Worm (Caenorhabditis elegans) whole organism, dauer: ENCODE measurements around the gene smf-2.

ENCODE experiments used
- unc-62 ChIP-seq: sonication (generic microtip); optimal IDR thresholded peaks from 2 replicates; lab custom pipeline; 2017; ENCODE audit warnings: missing biosample characterization, missing genetic modification reagents, missing genetic modification characterization

smf-2 gene

DNA sequence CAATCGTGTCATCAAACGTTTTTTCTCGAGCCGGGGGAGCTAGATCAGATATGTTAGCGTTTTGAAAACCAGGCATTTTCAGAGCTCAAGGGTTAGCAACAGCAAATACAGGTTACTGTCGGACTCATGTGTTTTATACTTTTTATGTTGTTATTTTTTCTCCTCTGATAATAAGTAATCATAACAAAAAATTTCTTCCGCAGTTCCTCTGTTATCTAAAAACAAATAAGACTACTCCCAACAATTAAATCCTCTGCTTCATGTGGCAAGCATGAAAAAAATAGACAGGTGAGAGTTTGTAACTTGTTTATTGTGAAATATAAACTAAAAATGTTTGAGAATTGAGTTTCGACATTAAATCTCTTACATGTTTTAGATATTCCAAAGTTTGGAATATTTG lies at the start of gene smf-2:
smf-2 (minus strand) TSS at position 101 of the 400 bp plus-strand sequence.
- no peak for TF ChIP-seq unc-62 (GFP tag; lab: Kevin White, UChicago)

DNA sequence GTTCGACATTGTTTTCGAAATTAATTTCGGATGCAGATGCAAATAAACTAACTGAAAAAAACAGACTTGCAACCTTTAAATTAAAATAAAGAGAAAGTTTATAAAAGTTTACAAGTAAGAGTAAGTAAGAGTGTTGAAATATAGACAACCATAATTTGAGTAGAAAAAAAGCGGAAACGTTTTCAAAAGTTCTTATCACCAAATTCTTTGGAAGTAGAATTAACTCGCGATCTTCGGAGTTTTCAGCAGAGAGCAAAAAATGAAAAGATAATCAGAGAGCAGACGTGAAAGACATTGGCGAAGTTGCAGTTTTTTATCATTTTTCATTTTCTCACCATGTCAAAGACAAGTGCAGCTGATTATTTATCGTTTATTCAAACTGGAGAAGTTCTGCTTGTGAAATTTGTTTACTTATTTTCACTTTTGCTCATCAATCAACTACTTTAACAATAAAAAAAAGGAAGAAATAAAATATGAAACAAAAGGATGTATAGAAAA lies 43.2 kb upstream of the smf-2 start, which contains the start of gene abts-4:
abts-4 (minus strand) TSS at position 51 of the 498 bp plus-strand sequence.
- no peak for TF ChIP-seq unc-62 (GFP tag; lab: Kevin White, UChicago)

DNA sequence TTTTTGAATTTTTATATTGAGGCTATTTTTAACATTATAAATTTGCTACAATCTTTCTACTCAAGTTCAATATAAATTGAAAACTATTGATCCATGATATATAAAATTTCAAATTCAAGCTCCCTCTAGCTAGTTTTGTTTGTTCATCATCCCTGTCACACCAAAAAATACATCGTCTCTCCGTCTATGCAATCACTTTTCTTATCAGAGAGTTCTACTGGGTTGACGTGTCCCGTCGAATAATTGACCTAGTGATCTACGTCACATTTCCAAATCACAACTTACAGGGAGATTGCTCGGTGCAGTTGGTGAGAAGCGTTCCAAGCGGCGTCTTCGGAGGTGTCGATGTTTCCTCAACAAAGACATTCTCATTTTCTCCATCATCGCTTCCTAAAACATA lies 42.7 kb upstream of the smf-2 start:
- TF ChIP-seq unc-62 (GFP tag; lab: Kevin White, UChicago): no peak

DNA sequence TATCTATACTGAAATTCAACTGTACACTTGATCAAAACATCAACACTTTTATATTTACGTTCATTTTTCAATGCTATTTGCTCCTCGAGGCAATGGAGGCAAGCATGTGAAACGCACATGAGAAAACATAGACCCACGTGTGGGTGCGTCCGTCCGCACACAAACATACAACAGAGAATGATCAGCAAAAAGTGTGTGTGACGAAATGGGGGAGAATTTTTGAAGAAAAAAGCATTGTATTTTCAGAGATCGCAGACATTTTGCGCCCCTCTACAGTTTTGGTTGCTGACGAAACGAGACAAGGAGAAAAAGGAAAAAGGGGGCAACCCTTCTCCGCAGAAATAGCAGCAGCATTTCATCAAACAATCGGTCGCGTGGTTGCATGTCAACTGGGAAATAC lies 31.6 kb upstream of the smf-2 start:
- TF ChIP-seq unc-62 (GFP tag; lab: Kevin White, UChicago): no peak

DNA sequence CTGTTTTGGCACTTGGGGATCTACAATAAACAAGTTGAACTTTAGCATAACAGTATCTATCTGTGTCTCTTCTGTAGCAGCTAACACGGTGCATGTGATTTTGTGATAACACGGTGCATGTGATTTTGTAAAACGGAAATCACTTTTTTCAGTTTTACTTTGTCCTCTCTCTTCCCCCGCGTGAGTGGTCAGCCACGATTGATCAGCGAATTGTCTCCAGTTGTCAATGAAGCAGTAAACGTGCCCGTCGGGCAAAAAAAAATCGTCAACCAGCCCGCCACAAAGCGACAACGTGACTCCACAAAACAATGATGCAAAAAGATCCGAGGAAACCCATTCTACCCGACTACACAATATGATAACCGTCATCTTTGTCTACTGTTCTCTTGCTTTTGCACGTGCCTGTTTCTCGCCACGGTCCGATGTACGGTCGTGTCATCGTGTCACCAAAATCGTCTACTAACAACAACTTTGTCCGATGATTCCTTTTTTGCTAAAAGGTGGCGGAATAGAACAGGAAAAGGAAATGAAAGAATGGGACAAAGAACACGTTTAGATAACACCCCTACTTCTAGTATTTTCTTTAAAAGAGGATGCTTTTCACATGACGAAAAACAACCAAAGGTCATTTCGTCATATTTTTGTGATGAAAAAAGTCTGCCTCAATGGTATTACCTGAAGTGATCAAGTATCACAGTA lies 30.8 kb upstream of the smf-2 start:
- no peak for TF ChIP-seq unc-62 (GFP tag; lab: Kevin White, UChicago)

DNA sequence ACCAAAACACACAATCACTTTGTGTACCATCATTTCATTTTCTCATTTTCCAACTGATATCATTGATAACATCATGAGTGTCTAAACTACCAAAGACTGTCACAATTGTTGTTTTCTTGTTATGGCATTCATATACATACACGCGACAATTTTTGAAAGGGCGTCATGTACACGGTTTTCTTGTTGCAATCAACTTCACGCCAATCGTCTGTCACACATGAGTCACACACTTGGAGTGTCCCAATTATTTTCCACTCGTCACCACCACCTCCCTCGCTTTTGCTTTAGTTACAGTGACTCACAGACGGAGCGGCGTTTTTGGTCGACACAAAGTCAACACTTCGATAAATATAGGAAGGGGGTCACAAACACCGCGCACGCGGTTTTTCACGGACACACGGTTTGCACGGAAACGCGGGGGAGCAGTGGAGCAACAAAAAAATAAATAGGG lies 29.4 kb upstream of the smf-2 start:
- no peak for TF ChIP-seq unc-62 (GFP tag; lab: Kevin White, UChicago)

DNA sequence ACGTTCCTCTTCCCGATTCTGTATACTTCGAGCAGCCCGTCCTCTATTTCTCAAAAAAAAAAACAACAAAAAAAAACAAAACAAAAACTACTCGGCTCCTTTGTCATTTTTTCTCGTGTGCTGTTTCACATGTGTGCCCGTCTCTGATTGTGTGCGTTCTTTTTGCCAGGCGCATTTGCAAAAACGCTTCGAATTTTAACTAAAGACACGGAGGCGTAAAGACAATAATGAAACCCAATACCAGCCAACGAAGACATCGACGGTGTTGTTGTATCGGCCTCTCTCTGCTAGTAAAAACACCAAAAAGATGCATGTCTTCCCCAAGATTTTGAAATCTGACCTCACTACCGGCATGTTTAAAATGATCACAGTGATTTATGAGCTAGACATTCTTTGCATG lies 28.4 kb upstream of the smf-2 start:
- no peak for TF ChIP-seq unc-62 (GFP tag; lab: Kevin White, UChicago)

DNA sequence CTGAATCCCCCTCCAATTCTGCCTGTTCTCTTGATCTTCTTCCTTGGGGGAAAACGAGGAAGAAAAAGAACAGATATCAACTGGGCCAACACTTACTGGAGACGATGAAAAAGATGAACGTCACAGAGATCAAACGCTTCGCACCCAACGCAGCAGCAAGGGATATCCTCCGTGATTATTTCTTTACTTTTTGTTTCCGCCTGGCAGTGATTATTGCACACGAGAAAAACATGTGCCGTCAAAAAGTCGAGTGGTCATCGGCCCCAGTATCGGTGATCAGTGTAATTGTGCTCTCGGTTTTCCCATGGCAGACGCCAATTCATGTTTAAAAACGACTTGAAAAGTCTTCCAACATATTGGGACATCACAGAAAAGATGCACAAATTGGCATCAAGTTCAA lies 27.0 kb upstream of the smf-2 start:
- no peak for TF ChIP-seq unc-62 (GFP tag; lab: Kevin White, UChicago)

DNA sequence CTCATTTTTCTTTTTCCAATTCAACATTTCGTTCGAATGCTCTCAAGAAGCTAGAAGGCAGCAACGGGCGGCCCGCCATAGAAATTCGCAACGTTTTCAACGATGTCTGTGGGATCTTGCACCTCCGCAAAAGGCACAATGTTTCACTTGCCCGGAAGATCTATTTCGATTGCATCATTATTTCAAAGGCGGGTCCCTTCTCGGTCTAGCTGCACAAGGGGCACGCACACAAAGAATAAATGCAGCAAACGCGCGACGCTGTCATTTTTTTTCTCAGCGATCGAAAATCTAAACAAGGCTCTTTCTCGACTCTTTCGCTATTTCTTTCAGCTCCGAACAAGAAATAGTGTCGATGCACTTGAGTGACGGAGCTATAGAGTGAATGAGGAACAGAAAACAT lies 26.5 kb upstream of the smf-2 start:
- TF ChIP-seq unc-62 (GFP tag; lab: Kevin White, UChicago): no peak

DNA sequence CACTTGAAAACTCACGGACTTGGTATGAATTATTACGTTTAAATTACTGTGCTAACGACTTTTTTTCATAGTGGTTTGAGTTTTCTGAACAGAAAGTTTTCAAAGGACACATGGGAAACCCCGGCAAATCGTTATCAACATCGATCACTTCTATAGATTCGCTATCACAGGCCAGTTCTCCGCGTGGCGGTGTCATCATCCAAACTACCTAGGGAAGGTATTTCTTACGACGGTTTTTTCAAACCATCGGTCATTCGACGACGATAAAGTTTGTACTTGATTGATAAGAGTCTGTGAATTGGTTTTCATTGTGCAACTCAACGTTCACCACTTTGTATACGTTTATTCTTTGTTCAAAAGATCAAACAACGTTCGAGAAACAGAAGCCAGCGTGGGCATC lies 26.0 kb upstream of the smf-2 start:
- TF ChIP-seq unc-62 (GFP tag; lab: Kevin White, UChicago): no peak

DNA sequence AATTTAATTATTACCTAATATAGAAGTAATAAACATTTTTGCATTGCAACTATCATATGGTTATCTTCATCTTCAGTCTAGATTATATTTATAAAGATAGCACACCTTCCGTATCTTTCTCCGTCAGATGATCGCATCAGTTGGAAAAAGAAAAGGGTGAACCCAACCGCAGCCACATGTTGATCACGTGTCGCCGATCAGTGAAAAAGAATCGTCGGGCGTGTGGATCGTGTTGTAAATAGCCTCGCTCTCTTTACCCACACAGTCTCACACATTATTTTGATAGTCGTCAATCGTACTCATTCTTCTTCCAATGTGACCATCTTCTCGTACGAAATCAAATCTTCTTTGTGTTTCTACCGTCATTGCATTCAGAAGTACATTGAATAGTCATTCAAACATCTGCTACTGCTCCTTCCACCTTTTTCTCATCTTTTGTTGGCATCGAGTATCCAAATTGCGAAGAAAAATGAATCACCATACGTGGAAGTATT lies 25.4 kb upstream of the smf-2 start:
- no peak for TF ChIP-seq unc-62 (GFP tag; lab: Kevin White, UChicago)

DNA sequence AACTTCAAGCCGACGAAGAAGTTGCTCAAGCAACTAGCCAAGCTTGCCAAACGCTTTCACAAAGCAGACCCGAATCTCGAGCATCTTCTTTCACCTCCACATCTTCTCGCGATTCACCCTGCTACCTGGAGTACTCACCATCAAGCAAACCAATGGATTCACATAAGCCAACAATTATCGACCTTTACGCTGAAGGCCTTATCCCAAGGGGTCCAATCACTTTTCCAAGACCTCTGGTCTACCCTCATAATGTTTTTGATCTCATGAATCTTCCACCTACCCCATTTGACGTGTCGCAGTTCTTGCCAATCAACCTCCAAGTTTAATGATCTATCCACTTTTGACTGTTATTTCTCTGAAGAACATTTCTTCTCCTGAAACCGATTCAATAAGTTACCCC lies 24.8 kb upstream of the smf-2 start:
- no peak for TF ChIP-seq unc-62 (GFP tag; lab: Kevin White, UChicago)

DNA sequence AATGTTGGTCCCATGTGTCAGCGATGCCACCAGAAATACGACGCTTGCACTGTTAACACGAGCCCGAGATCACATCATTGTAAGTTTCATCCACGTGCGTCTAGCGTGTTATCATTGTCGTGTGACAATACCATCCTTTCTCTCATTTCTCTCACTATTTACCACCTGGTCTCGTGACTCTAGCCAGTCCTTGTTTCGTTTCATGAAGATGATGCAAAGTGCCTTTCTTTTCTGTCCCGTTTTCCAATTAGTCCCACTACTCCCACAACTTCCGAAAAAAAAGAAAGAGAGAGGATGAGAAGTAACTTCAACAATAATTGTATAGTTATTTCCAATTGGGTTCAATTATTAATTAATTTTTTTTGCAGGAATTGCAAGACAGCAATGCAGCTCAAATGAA lies 24.4 kb upstream of the smf-2 start:
- TF ChIP-seq unc-62 (GFP tag; lab: Kevin White, UChicago): no peak

DNA sequence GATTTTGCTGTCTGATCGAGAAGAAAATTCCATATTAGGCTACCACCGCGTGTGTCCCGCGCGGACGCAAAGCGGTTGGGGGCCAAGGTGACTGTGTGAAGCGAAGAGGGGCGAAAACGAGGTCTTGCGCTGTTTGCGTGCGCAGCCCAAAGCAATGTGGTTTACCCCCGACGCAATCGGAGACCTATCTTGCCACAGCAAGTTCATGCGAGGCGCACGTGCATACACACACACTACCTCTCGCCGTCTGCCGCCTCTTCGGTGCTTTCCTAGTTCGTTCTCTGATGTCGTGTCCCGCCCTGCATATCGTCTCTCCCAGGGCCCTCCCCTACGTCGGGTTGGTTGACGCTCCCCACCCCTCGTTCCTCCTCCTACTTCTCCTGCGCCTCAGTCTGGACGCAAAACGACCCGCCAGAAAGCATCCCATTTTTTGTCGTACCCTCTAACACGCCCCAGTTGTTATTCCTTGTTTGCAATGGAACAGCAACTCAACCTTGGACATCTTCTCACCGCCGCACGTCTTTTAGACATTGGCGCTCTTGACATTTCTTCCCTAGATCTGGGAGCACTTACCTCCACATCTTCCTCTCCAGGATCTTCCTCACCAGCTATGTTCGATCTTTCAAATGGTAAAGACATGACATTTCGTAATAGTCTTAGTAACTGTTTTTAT lies 23.7 kb upstream of the smf-2 start, which contains the start of gene mdl-1:
mdl-1 (plus strand) TSS at position 341 of the 673 bp plus-strand sequence.
- TF ChIP-seq unc-62 (GFP tag; lab: Kevin White, UChicago): no peak

DNA sequence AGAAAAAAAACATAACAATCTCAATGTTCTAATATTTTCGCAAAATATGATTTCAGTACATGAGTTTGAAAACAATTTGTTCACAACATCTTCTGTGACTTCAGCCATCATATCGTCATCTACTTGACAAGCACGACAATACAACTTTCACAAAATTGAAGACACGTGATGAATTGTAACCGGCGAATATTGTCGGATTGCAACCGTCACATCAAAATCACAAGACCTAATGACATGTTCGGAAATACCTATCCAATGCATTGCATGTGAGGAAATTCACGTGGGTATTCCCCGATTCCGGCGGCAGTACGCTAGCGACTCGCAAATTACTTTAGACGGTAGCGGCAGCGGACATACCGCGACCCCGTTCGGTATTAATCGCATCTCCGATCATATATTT lies 23.0 kb upstream of the smf-2 start:
- no peak for TF ChIP-seq unc-62 (GFP tag; lab: Kevin White, UChicago)

DNA sequence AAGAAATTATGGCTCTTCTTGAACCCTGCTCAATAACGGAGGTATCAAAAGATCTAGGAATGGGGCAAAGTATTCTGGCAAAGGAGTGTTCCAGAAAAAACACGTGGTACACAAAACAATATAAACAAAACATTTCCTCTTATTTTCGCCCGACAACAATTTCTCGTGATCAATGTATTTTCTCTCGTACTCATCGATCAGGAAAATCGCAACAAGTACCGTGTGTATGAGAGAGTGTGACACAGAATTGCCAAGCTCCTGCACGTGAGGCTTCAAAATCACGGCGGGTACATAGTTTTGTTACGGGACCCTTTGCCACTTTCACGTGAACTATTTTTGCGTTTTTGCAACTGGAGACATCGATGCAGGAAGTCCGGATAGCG lies 22.5 kb upstream of the smf-2 start:
- TF ChIP-seq unc-62 (GFP tag; lab: Kevin White, UChicago): no peak
